Fruit fly (Drosophila melanogaster) S2 (cell line): ENCODE measurements around the gene CG9632.

Experiments
- CG8478 ChIP-seq: fragments of >200 bp; optimal IDR thresholded peaks from 2 replicates; lab custom pipeline; 2018
- CTCF ChIP-seq, 2 experiments: fragments of >200 bp; optimal IDR thresholded peaks; 2 replicates each; lab custom pipeline; 2018

DNA sequence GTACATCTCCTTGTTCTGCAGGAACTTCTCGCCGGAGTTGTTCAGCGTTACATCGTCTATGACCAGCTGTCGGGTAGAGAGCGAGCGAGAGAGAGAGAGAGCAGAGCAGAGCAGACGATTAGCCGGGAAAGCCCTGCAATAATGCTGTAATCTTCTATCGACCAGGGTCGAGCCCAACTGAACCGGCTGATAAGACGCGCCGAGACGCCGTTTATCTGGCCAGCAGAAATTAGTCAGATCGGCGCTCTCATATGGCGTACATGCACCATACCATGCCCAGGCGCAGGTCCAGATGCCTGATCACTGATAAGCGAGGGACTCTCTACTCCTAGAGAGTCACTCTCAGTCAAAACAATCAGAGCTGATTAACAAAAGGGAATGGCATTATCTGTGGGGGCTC, 8.1 kb upstream of the CG9632 start:
- TF ChIP-seq CG8478 (lab: Kevin White, UChicago) = no peak
- TF ChIP-seq CTCF (optimal IDR thresholded peaks at IDR 0.05; lab: Kevin White, UChicago) = no peak
